In genomic region chrX:7708942-7709707, dm6 we compare ENCODE assay signal across 7 fruit fly cellular contexts.
TF ChIP-seq lines count a peak whose summit lies in the region.

Gene CHES-1-like, minus strand, starts transcription at chrX:7709385.

- peak; percentile 63 for TF ChIP-seq CTCF in whole organism, embryonic (GFP tag; optimal IDR thresholded peaks at IDR 0.05; lab: Kevin White, UChicago)

TF ChIP-seq in Kc167, 6 proteins besides CTCF, POLR2A, EP300 and RAD21:
- peak; percentile 13 for TF ChIP-seq psq (optimal IDR thresholded peaks at IDR 0.05; lab: Kevin White, UChicago)
- TF ChIP-seq ttk (optimal IDR thresholded peaks at IDR 0.05; lab: Kevin White, UChicago): no peak

TF ChIP-seq in whole organism, 6 proteins besides CTCF, POLR2A, EP300 and RAD21:
- TF ChIP-seq pan (optimal IDR thresholded peaks at IDR 0.05; lab: Kevin White, UChicago) (no peak), psq (optimal IDR thresholded peaks at IDR 0.05; lab: Kevin White, UChicago) (no peak), Dll (optimal IDR thresholded peaks at IDR 0.05; lab: Kevin White, UChicago) (peak; percentile 58)

TF ChIP-seq in whole organism, adult, 20 proteins besides CTCF, POLR2A, EP300 and RAD21 (continues in another document):
- peak; percentile 86 for TF ChIP-seq CG7101 (tag; optimal IDR thresholded peaks at IDR 0.05; lab: Kevin White, UChicago)
- peak; percentile 75 for TF ChIP-seq CG7045 (GFP tag; optimal IDR thresholded peaks at IDR 0.05; lab: Kevin White, UChicago)
- peak; percentile 72 for TF ChIP-seq Mnt (GFP tag; optimal IDR thresholded peaks at IDR 0.05; lab: Kevin White, UChicago)
- peak; percentile 76 for TF ChIP-seq Crg-1 (GFP tag; optimal IDR thresholded peaks at IDR 0.05; lab: Kevin White, UChicago)
- TF ChIP-seq CG11617 (GFP tag; optimal IDR thresholded peaks at IDR 0.05; lab: Kevin White, UChicago): peak; percentile 93
- peak; percentile 75 for TF ChIP-seq CG14711 (tag; optimal IDR thresholded peaks at IDR 0.05; lab: Kevin White, UChicago)
- peak; percentile 85 for TF ChIP-seq CG5204 (GFP tag; optimal IDR thresholded peaks at IDR 0.05; lab: Kevin White, UChicago)
- peak; percentile 74 for TF ChIP-seq CG33017 (tag; optimal IDR thresholded peaks at IDR 0.05; lab: Kevin White, UChicago)
- peak; percentile 51 for TF ChIP-seq kay (GFP tag; lab: Kevin White, UChicago; ENCODE audit: borderline replicate concordance)
- TF ChIP-seq CG12768 (GFP tag; optimal IDR thresholded peaks at IDR 0.05; lab: Kevin White, UChicago): peak; percentile 63
- peak; percentile 91 for TF ChIP-seq bab1 (GFP tag; optimal IDR thresholded peaks at IDR 0.05; lab: Kevin White, UChicago)
- peak; percentile 61 for TF ChIP-seq ovo (GFP tag; optimal IDR thresholded peaks at IDR 0.05; lab: Kevin White, UChicago)
- TF ChIP-seq Clk (GFP tag; optimal IDR thresholded peaks at IDR 0.05; lab: Kevin White, UChicago): peak; percentile 66
- TF ChIP-seq cic (GFP tag; optimal IDR thresholded peaks at IDR 0.05; lab: Kevin White, UChicago): peak; percentile 70
- no peak for TF ChIP-seq cnc (optimal IDR thresholded peaks at IDR 0.05; lab: Kevin White, UChicago)
- TF ChIP-seq toe (GFP tag; optimal IDR thresholded peaks at IDR 0.05; lab: Kevin White, UChicago): peak; percentile 72
- peak; percentile 89 for TF ChIP-seq tj (GFP tag; optimal IDR thresholded peaks at IDR 0.05; lab: Kevin White, UChicago)

TF ChIP-seq in whole organism, embryonic, 481 proteins besides CTCF, POLR2A, EP300 and RAD21 (continues in another document):
- TF ChIP-seq CG4360 (GFP tag; IDR thresholded peaks at IDR 0.05; lab: Robert Waterston, UW): no peak
- TF ChIP-seq yki (optimal IDR thresholded peaks at IDR 0.05; lab: Kevin White, UChicago): no peak
- peak; percentile 82 for TF ChIP-seq fd3F (GFP tag; optimal IDR thresholded peaks at IDR 0.05; lab: Kevin White, UChicago)
- peak; percentile 95 for TF ChIP-seq CG2678 (tag; optimal IDR thresholded peaks at IDR 0.05; lab: Kevin White, UChicago)
- TF ChIP-seq slp2 (GFP tag; optimal IDR thresholded peaks at IDR 0.05; lab: Kevin White, UChicago): peak; percentile 89
- peak; percentile 22; the same call in 1 of the 2 replicates for TF ChIP-seq tna (GFP tag; IDR thresholded peaks at IDR 0.05; lab: Robert Waterston, UW; ENCODE audit: partially characterized antibody)
- peak; percentile 74 for TF ChIP-seq NC2α (GFP tag; optimal IDR thresholded peaks at IDR 0.05; lab: Kevin White, UChicago)
- TF ChIP-seq Oaz (GFP tag; IDR thresholded peaks at IDR 0.05; lab: Robert Waterston, UW): peak; percentile 67
- TF ChIP-seq CG15479 (GFP tag; optimal IDR thresholded peaks at IDR 0.05; lab: Kevin White, UChicago): no peak
- peak; percentile 93 for TF ChIP-seq ind (GFP tag; optimal IDR thresholded peaks at IDR 0.05; lab: Kevin White, UChicago)
- peak; percentile 68 for TF ChIP-seq CG17328 (GFP tag; IDR thresholded peaks at IDR 0.05; lab: Robert Waterston, UW)
- TF ChIP-seq gro (GFP tag; optimal IDR thresholded peaks at IDR 0.05; lab: Kevin White, UChicago): peak; percentile 73
- peak; percentile 85 for TF ChIP-seq sd (tag; optimal IDR thresholded peaks at IDR 0.05; lab: Kevin White, UChicago)
- peak; percentile 78 for TF ChIP-seq CG32532 (GFP tag; IDR thresholded peaks at IDR 0.05; lab: Robert Waterston, UW)
- TF ChIP-seq ERR (GFP tag; optimal IDR thresholded peaks at IDR 0.05; lab: Kevin White, UChicago): peak; percentile 82
- TF ChIP-seq CG7786 (GFP tag; optimal IDR thresholded peaks at IDR 0.05; lab: Kevin White, UChicago): peak; percentile 91
- TF ChIP-seq scrt (GFP tag; optimal IDR thresholded peaks at IDR 0.05; lab: Kevin White, UChicago): peak; percentile 68

TF ChIP-seq in whole organism, prepupa, 60 proteins besides CTCF, POLR2A, EP300 and RAD21 (continues in another document):
- TF ChIP-seq CG11902 (GFP tag; optimal IDR thresholded peaks at IDR 0.05; lab: Kevin White, UChicago) (peak; percentile 71), pdm3 (GFP tag; optimal IDR thresholded peaks at IDR 0.05; lab: Kevin White, UChicago) (peak; percentile 88), salr (GFP tag; optimal IDR thresholded peaks at IDR 0.05; lab: Kevin White, UChicago) (peak; percentile 44 to 89), CG8319 (GFP tag; optimal IDR thresholded peaks at IDR 0.05; lab: Kevin White, UChicago) (peak; percentile 80), Eip78C (GFP tag; lab: Kevin White, UChicago) (peak; percentile 99), CG6792 (GFP tag; optimal IDR thresholded peaks at IDR 0.05; lab: Kevin White, UChicago) (peak; percentile 82), fd59A (GFP tag; optimal IDR thresholded peaks at IDR 0.05; lab: Kevin White, UChicago) (peak; percentile 86), Sox14 (GFP tag; optimal IDR thresholded peaks at IDR 0.05; lab: Kevin White, UChicago) (peak; percentile 92), CG6276 (GFP tag; optimal IDR thresholded peaks at IDR 0.05; lab: Kevin White, UChicago) (peak; percentile 90), fkh (GFP tag; optimal IDR thresholded peaks at IDR 0.05; lab: Kevin White, UChicago) (peak; percentile 64), Lpt (GFP tag; optimal IDR thresholded peaks at IDR 0.05; lab: Kevin White, UChicago) (peak; percentile 92), CG8119 (GFP tag; IDR thresholded peaks at IDR 0.05; lab: Robert Waterston, UW) (peak; percentile 87), CG1621 (tag; optimal IDR thresholded peaks at IDR 0.05; lab: Kevin White, UChicago) (peak; percentile 64), Ets21C (GFP tag; optimal IDR thresholded peaks at IDR 0.05; lab: Kevin White, UChicago) (peak; percentile 78), CG6854 (GFP tag; optimal IDR thresholded peaks at IDR 0.05; lab: Kevin White, UChicago) (peak; percentile 52), CG9139 (GFP tag; optimal IDR thresholded peaks at IDR 0.05; lab: Kevin White, UChicago) (peak; percentile 66), net (GFP tag; optimal IDR thresholded peaks at IDR 0.05; lab: Kevin White, UChicago) (peak; percentile 87), eg (GFP tag; IDR thresholded peaks at IDR 0.05; lab: Robert Waterston, UW) (peak; percentile 81; the same call in 2 of the 3 replicates)

TF ChIP-seq in whole organism, pupa, 21 proteins besides CTCF, POLR2A, EP300 and RAD21 (continues in another document):
- peak; percentile 86 for TF ChIP-seq CG9948 (tag; optimal IDR thresholded peaks at IDR 0.05; lab: Kevin White, UChicago)
- peak; percentile 51 for TF ChIP-seq gl (tag; optimal IDR thresholded peaks at IDR 0.05; lab: Kevin White, UChicago)
- TF ChIP-seq D1 (tag; optimal IDR thresholded peaks at IDR 0.05; lab: Kevin White, UChicago): peak; percentile 72
- TF ChIP-seq CG15710 (tag; optimal IDR thresholded peaks at IDR 0.05; lab: Kevin White, UChicago): peak; percentile 81
- peak; percentile 94 for TF ChIP-seq CG14655 (GFP tag; optimal IDR thresholded peaks at IDR 0.05; lab: Kevin White, UChicago)
- 0 out of 2 replicates have a peak, but pooled peaks have one; percentile 29 for TF ChIP-seq CG12605 (GFP tag; IDR thresholded peaks at IDR 0.05; lab: Robert Waterston, UW)
- TF ChIP-seq CG32121 (GFP tag; IDR thresholded peaks at IDR 0.05; lab: Robert Waterston, UW): peak; percentile 77
- peak; percentile 88 for TF ChIP-seq Pif1B (GFP tag; optimal IDR thresholded peaks at IDR 0.05; lab: Kevin White, UChicago)
- TF ChIP-seq CG17806 (tag; optimal IDR thresholded peaks at IDR 0.05; lab: Kevin White, UChicago): peak; percentile 76
- TF ChIP-seq rn (GFP tag; IDR thresholded peaks at IDR 0.05; lab: Robert Waterston, UW): peak; percentile 54; the same call in 1 of the 2 replicates
- peak; percentile 85 for TF ChIP-seq CG8159 (tag; optimal IDR thresholded peaks at IDR 0.05; lab: Kevin White, UChicago)
- peak; percentile 47 for TF ChIP-seq EcR (GFP tag; optimal IDR thresholded peaks at IDR 0.05; lab: Kevin White, UChicago)
- peak; percentile 44; the same call in 1 of the 2 replicates for TF ChIP-seq CG10348 (GFP tag; IDR thresholded peaks at IDR 0.05; lab: Robert Waterston, UW)
- peak; percentile 67 for TF ChIP-seq CG13204 (GFP tag; optimal IDR thresholded peaks at IDR 0.05; lab: Kevin White, UChicago)
- peak; percentile 89 for TF ChIP-seq CG8301 (tag; optimal IDR thresholded peaks at IDR 0.05; lab: Kevin White, UChicago)
- TF ChIP-seq Pif1A (GFP tag; optimal IDR thresholded peaks at IDR 0.05; lab: Kevin White, UChicago): peak; percentile 86
- TF ChIP-seq fd96Ca (GFP tag; IDR thresholded peaks at IDR 0.05; lab: Robert Waterston, UW): peak; percentile 81
- peak; percentile 88 for TF ChIP-seq CG4496 (GFP tag; IDR thresholded peaks at IDR 0.05; lab: Robert Waterston, UW)
- peak; percentile 67 for TF ChIP-seq Ets98B (GFP tag; IDR thresholded peaks at IDR 0.05; lab: Robert Waterston, UW)

TF ChIP-seq in whole organism, wandering third instar larva, 38 proteins besides CTCF, POLR2A, EP300 and RAD21 (continues in another document):
- no peak for TF ChIP-seq CrebA (GFP tag; optimal IDR thresholded peaks at IDR 0.05; lab: Kevin White, UChicago; ENCODE audit: borderline replicate concordance)
- peak; percentile 86 for TF ChIP-seq br (GFP tag; optimal IDR thresholded peaks at IDR 0.05; lab: Kevin White, UChicago)
- TF ChIP-seq fru (GFP tag; optimal IDR thresholded peaks at IDR 0.05; lab: Kevin White, UChicago): peak; percentile 91
- TF ChIP-seq brk (GFP tag; optimal IDR thresholded peaks at IDR 0.05; lab: Kevin White, UChicago): no peak
- TF ChIP-seq Abd-B (GFP tag; optimal IDR thresholded peaks at IDR 0.05; lab: Kevin White, UChicago): no peak
- TF ChIP-seq lola (GFP tag; optimal IDR thresholded peaks at IDR 0.05; lab: Kevin White, UChicago): no peak
- TF ChIP-seq N (GFP tag; optimal IDR thresholded peaks at IDR 0.05; lab: Kevin White, UChicago): no peak
- no peak for TF ChIP-seq jim (GFP tag; optimal IDR thresholded peaks at IDR 0.05; lab: Kevin White, UChicago)
- no peak for TF ChIP-seq dsf (GFP tag; optimal IDR thresholded peaks at IDR 0.05; lab: Kevin White, UChicago; ENCODE audit: borderline replicate concordance)
- TF ChIP-seq tai (GFP tag; optimal IDR thresholded peaks at IDR 0.05; lab: Kevin White, UChicago): peak; percentile 49
- no peak for TF ChIP-seq Hr83 (GFP tag; optimal IDR thresholded peaks at IDR 0.05; lab: Kevin White, UChicago; ENCODE audit: poor library complexity, severe bottlenecking)
- TF ChIP-seq Myc (optimal IDR thresholded peaks at IDR 0.05; lab: Kevin White, UChicago): no peak
- TF ChIP-seq Rel (GFP tag; optimal IDR thresholded peaks at IDR 0.05; lab: Kevin White, UChicago): peak; percentile 53
- peak; percentile 10 for TF ChIP-seq Rel (tag; optimal IDR thresholded peaks at IDR 0.05; lab: Kevin White, UChicago)
- TF ChIP-seq Jra (GFP tag; optimal IDR thresholded peaks at IDR 0.05; lab: Kevin White, UChicago): peak; percentile 56
- TF ChIP-seq Vsx2 (GFP tag; optimal IDR thresholded peaks at IDR 0.05; lab: Kevin White, UChicago; ENCODE audit: partially characterized antibody): no peak
- TF ChIP-seq CG9705 (GFP tag; optimal IDR thresholded peaks at IDR 0.05; lab: Kevin White, UChicago): peak; percentile 54
- no peak for TF ChIP-seq Dfd (GFP tag; optimal IDR thresholded peaks at IDR 0.05; lab: Kevin White, UChicago)
- TF ChIP-seq pan (optimal IDR thresholded peaks at IDR 0.05; lab: Kevin White, UChicago): no peak
- peak; percentile 85 for TF ChIP-seq ey (GFP tag; optimal IDR thresholded peaks at IDR 0.05; lab: Kevin White, UChicago)
- TF ChIP-seq dl (GFP tag; optimal IDR thresholded peaks at IDR 0.05; lab: Kevin White, UChicago; ENCODE audit: insufficient read depth in 1 of 2, partially characterized antibody in 2 of 2): no peak
- TF ChIP-seq HLH106 (tag; optimal IDR thresholded peaks at IDR 0.05; lab: Kevin White, UChicago): peak; percentile 73
